Worm (Caenorhabditis elegans) whole organism, late embryonic: ENCODE results near the gene msp-152.
"Not testable (repeated sequence)": the region's sequence is repeated elsewhere in the genome, so short reads cannot be mapped to it uniquely, and the experiment has no call there.

Experiments used
- C08G9.2 ChIP-seq: sonication (generic microtip); optimal IDR thresholded peaks from 2 replicates; lab custom pipeline; 2016; ENCODE audit warnings: mild to moderate bottlenecking, missing genetic modification characterization, moderate library complexity, missing compliant biosample characterization
- C38D4.7 ChIP-seq: fragments of 200-800 bp; sonication (Bioruptor generic); optimal IDR thresholded peaks from 2 replicates; lab custom pipeline; 2018; ENCODE audit warnings: mild to moderate bottlenecking, missing genetic modification characterization, moderate library complexity, missing compliant biosample characterization
- F13H6.1 ChIP-seq: sonication (generic microtip); optimal IDR thresholded peaks from 2 replicates; lab custom pipeline; 2016; ENCODE audit warnings: missing genetic modification characterization, missing compliant biosample characterization
- K02D7.2 ChIP-seq: sonication (generic microtip); optimal IDR thresholded peaks from 2 replicates; lab custom pipeline; 2017; ENCODE audit warnings: mild to moderate bottlenecking, missing genetic modification characterization, missing compliant biosample characterization
- K09A11.1 ChIP-seq: sonication (generic microtip); optimal IDR thresholded peaks from 2 replicates; lab custom pipeline; 2017; ENCODE audit warnings: antibody characterized with exemption, mild to moderate bottlenecking, missing genetic modification characterization, missing compliant biosample characterization; ENCODE audit not compliant: insufficient read depth
- T23F11.4 ChIP-seq: fragments of 200-800 bp; sonication (Bioruptor generic); optimal IDR thresholded peaks from 2 replicates; lab custom pipeline; 2018; ENCODE audit warnings: mild to moderate bottlenecking, missing genetic modification characterization, missing compliant biosample characterization
- ahr-1 ChIP-seq: sonication (generic microtip); optimal IDR thresholded peaks from 2 replicates; lab custom pipeline; 2016; ENCODE audit warnings: missing genetic modification characterization, missing compliant biosample characterization
- ceh-18 ChIP-seq: sonication (generic microtip); optimal IDR thresholded peaks from 2 replicates; lab custom pipeline; 2016; ENCODE audit warnings: missing genetic modification characterization, missing compliant biosample characterization
- ceh-30 ChIP-seq: fragments of 150-350 bp; optimal IDR thresholded peaks from 2 replicates; lab custom pipeline; 2014; ENCODE audit warnings: missing biosample characterization, missing genetic modification characterization
- ceh-31 ChIP-seq: sonication (generic microtip); optimal IDR thresholded peaks from 2 replicates; lab custom pipeline; 2016; ENCODE audit warnings: missing genetic modification characterization, missing compliant biosample characterization
- ceh-34 ChIP-seq: sonication (generic microtip); optimal IDR thresholded peaks from 2 replicates; lab custom pipeline; 2016; ENCODE audit warnings: mild to moderate bottlenecking, missing genetic modification characterization, missing compliant biosample characterization
- ceh-45 ChIP-seq: fragments of 200-800 bp; sonication (Bioruptor generic); IDR thresholded peaks from 2 replicates; pipeline ENCODE4 v1.3.6; 2022; ENCODE audit warnings: missing genetic modification reagents, missing genetic modification characterization, missing compliant biosample characterization
- ceh-48 ChIP-seq: sonication (generic microtip); optimal IDR thresholded peaks from 2 replicates; lab custom pipeline; 2016; ENCODE audit warnings: missing genetic modification characterization, inconsistent platforms, missing compliant biosample characterization
- elt-2 ChIP-seq: sonication (generic microtip); optimal IDR thresholded peaks from 2 replicates; lab custom pipeline; 2016; ENCODE audit warnings: missing genetic modification reagents, missing genetic modification characterization, missing compliant biosample characterization
- elt-4 ChIP-seq: sonication (generic microtip); optimal IDR thresholded peaks from 2 replicates; lab custom pipeline; 2016; ENCODE audit warnings: missing genetic modification characterization, missing compliant biosample characterization
- ets-4 ChIP-seq: sonication (generic microtip); optimal IDR thresholded peaks from 2 replicates; lab custom pipeline; 2016; ENCODE audit warnings: missing genetic modification characterization, missing compliant biosample characterization
- eyg-1 ChIP-seq: sonication (generic microtip); optimal IDR thresholded peaks from 2 replicates; lab custom pipeline; 2016; ENCODE audit warnings: missing genotype, missing genetic modification characterization, missing compliant biosample characterization
- fax-1 ChIP-seq: sonication (generic microtip); optimal IDR thresholded peaks from 2 replicates; lab custom pipeline; 2016; ENCODE audit warnings: missing genotype, missing genetic modification characterization, missing compliant biosample characterization
- gmeb-2 ChIP-seq: sonication (generic microtip); optimal IDR thresholded peaks from 2 replicates; lab custom pipeline; 2016; ENCODE audit warnings: missing genetic modification characterization, inconsistent platforms, missing compliant biosample characterization
- hlh-13 ChIP-seq: fragments of 200-800 bp; sonication (Bioruptor generic); optimal IDR thresholded peaks from 2 replicates; lab custom pipeline; 2018; ENCODE audit warnings: mild to moderate bottlenecking, missing genetic modification characterization, missing compliant biosample characterization
- hlh-8 ChIP-seq: sonication (generic microtip); optimal IDR thresholded peaks from 2 replicates; lab custom pipeline; 2016; ENCODE audit warnings: missing genotype, missing genetic modification characterization, missing compliant biosample characterization
- madf-2 ChIP-seq: sonication (generic microtip); optimal IDR thresholded peaks from 2 replicates; lab custom pipeline; 2017; ENCODE audit warnings: missing genetic modification characterization, missing compliant biosample characterization
- mec-3 ChIP-seq: sonication (generic microtip); optimal IDR thresholded peaks from 2 replicates; lab custom pipeline; 2016; ENCODE audit warnings: borderline replicate concordance, missing genetic modification characterization, missing compliant biosample characterization
- npax-4 ChIP-seq: sonication (generic microtip); optimal IDR thresholded peaks from 2 replicates; lab custom pipeline; 2016; ENCODE audit warnings: missing genetic modification characterization, missing compliant biosample characterization
- odd-2 ChIP-seq: sonication (generic microtip); optimal IDR thresholded peaks from 2 replicates; lab custom pipeline; 2017; ENCODE audit warnings: antibody characterized with exemption, mild to moderate bottlenecking, missing genetic modification characterization, missing compliant biosample characterization
- pat-9 ChIP-seq: fragments of 200-800 bp; sonication (Bioruptor generic); optimal IDR thresholded peaks from 2 replicates; lab custom pipeline; 2018; ENCODE audit warnings: mild to moderate bottlenecking, missing genetic modification characterization, moderate library complexity, missing compliant biosample characterization
- pax-1 ChIP-seq: fragments of 150-350 bp; optimal IDR thresholded peaks from 2 replicates; lab custom pipeline; 2014; ENCODE audit warnings: missing biosample characterization, missing genetic modification characterization
- pha-4 ChIP-seq: fragments of 150-350 bp; optimal IDR thresholded peaks from 2 replicates; lab custom pipeline; 2018; ENCODE audit warnings: missing biosample characterization, missing genetic modification reagents, missing genetic modification characterization
- pqm-1 ChIP-seq: sonication (generic microtip); optimal IDR thresholded peaks from 2 replicates; lab custom pipeline; 2016; ENCODE audit warnings: missing genetic modification characterization, missing compliant biosample characterization
- pros-1 ChIP-seq: fragments of 150-350 bp; optimal IDR thresholded peaks from 2 replicates; lab custom pipeline; 2014; ENCODE audit warnings: missing biosample characterization, missing genetic modification reagents, missing genetic modification characterization
- rnt-1 ChIP-seq: sonication (generic microtip); optimal IDR thresholded peaks from 2 replicates; lab custom pipeline; 2016; ENCODE audit warnings: missing genetic modification characterization, missing compliant biosample characterization
- sox-2 ChIP-seq: fragments of 200-800 bp; sonication (Bioruptor generic); IDR thresholded peaks from 2 replicates; pipeline ENCODE4 v1.3.6; 2022; ENCODE audit warnings: missing genetic modification reagents, missing genetic modification characterization, missing compliant biosample characterization
- sox-4 ChIP-seq: sonication (generic microtip); optimal IDR thresholded peaks from 2 replicates; lab custom pipeline; 2017; ENCODE audit warnings: mild to moderate bottlenecking, missing genetic modification characterization, inconsistent platforms, missing compliant biosample characterization
- syd-9 ChIP-seq: sonication (generic microtip); optimal IDR thresholded peaks from 2 replicates; lab custom pipeline; 2016; ENCODE audit warnings: mild to moderate bottlenecking, missing genetic modification characterization, moderate library complexity, missing compliant biosample characterization
- unc-3 ChIP-seq, 2 experiments: fragments of 200-800 bp in 1 of 2; sonication (Bioruptor generic) in 1 of 2; sonication (generic microtip) in 1 of 2; conservative IDR thresholded peaks in 1 of 2; optimal IDR thresholded peaks in 1 of 2; 2 replicates each; pipeline versions ENCODE4 v1.3.6 to Lab custom; 2016 to 2022; ENCODE audit warnings: missing compliant biosample characterization in 2 of 2, missing genetic modification characterization in 2 of 2, missing genetic modification reagents in 1 of 2
- unc-55 ChIP-seq: sonication (generic microtip); optimal IDR thresholded peaks from 2 replicates; lab custom pipeline; 2017; ENCODE audit warnings: missing biosample characterization, missing genetic modification reagents, missing genetic modification characterization
- unc-86 ChIP-seq: sonication (generic microtip); optimal IDR thresholded peaks from 2 replicates; lab custom pipeline; 2016; ENCODE audit warnings: missing genetic modification characterization, missing compliant biosample characterization

The msp-152 gene

ce11 chrII:4916462-4916861 is 16.4 kb upstream of the msp-152 start, which contains the start of gene msp-31:
Gene msp-31, minus strand, starts transcription at chrII:4916562.
- not testable (repeated sequence) for TF ChIP-seq eyg-1, odd-2, ceh-31 (tag; lab: Kevin White, UChicago)

- TF ChIP-seq rnt-1 (tag; lab: Kevin White, UChicago) = no peak
- TF ChIP-seq madf-2 (tag; lab: Kevin White, UChicago) = no peak
- no peak for TF ChIP-seq pros-1 (tag; lab: Kevin White, UChicago)
- TF ChIP-seq unc-55 = no peak
- no peak for TF ChIP-seq odd-2 (tag; lab: Kevin White, UChicago)
- TF ChIP-seq ahr-1 (tag; lab: Kevin White, UChicago) = no peak
- no peak for TF ChIP-seq fax-1 (tag; lab: Kevin White, UChicago)
- no peak for TF ChIP-seq gmeb-2 (tag; lab: Kevin White, UChicago)
- TF ChIP-seq C38D4.7 (GFP tag; lab: Kevin White, UChicago) = no peak
- TF ChIP-seq pax-1 (tag; lab: Kevin White, UChicago) = no peak
- no peak for TF ChIP-seq elt-2 (tag; lab: Kevin White, UChicago)
- TF ChIP-seq pqm-1 (tag; lab: Kevin White, UChicago) = no peak
Measured at ce11 chrII:4918501-4919021, 14.3 kb upstream of the msp-152 start.

- TF ChIP-seq pat-9 (tag; lab: Kevin White, UChicago) = no peak
- TF ChIP-seq elt-2 (tag; lab: Kevin White, UChicago) = peak; percentile 83
Measured at ce11 chrII:4920608-4921007, 12.2 kb upstream of the msp-152 start.

- TF ChIP-seq odd-2 (tag; lab: Kevin White, UChicago) = no peak
- no peak for TF ChIP-seq sox-2
- no peak for TF ChIP-seq pros-1 (tag; lab: Kevin White, UChicago)
- no peak for TF ChIP-seq T23F11.4 (GFP tag; lab: Kevin White, UChicago)
- TF ChIP-seq ceh-30 (tag; lab: Kevin White, UChicago) = no peak
- TF ChIP-seq pha-4 (tag; lab: Kevin White, UChicago) = no peak
- TF ChIP-seq hlh-13 (GFP tag; lab: Kevin White, UChicago) = no peak
- no peak for TF ChIP-seq mec-3 (tag; lab: Kevin White, UChicago)
- TF ChIP-seq unc-86 = no peak
- no peak for TF ChIP-seq unc-3 (GFP tag; conservative IDR thresholded peaks at IDR 0.05; lab: Robert Waterston, UW)
- TF ChIP-seq unc-3 (tag; optimal IDR thresholded peaks at IDR 0.05; lab: Kevin White, UChicago) = no peak
- no peak for TF ChIP-seq elt-4 (tag; lab: Kevin White, UChicago)
Measured at ce11 chrII:4924729-4925128, 8.1 kb upstream of the msp-152 start.

ce11 chrII:4925198-4925764 is 7.5 kb upstream of the msp-152 start, which contains the start of gene aagr-2:
Gene aagr-2, minus strand, starts transcription at chrII:4925248.
- TF ChIP-seq K02D7.2 (tag; lab: Kevin White, UChicago) = no peak
- no peak for TF ChIP-seq ceh-34 (tag; lab: Kevin White, UChicago)
- TF ChIP-seq gmeb-2 (tag; lab: Kevin White, UChicago) = no peak
- TF ChIP-seq elt-2 (tag; lab: Kevin White, UChicago) = peak; percentile 99

- no peak for TF ChIP-seq ceh-45
- TF ChIP-seq hlh-8 = no peak
- TF ChIP-seq pros-1 (tag; lab: Kevin White, UChicago) = no peak
- TF ChIP-seq K09A11.1 (tag; lab: Kevin White, UChicago) = no peak
- no peak for TF ChIP-seq syd-9 (tag; lab: Kevin White, UChicago)
- no peak for TF ChIP-seq elt-4 (tag; lab: Kevin White, UChicago)
- no peak for TF ChIP-seq ets-4
- TF ChIP-seq F13H6.1 (tag; lab: Kevin White, UChicago) = no peak
- TF ChIP-seq ceh-30 (tag; lab: Kevin White, UChicago) = no peak
- no peak for TF ChIP-seq C08G9.2 (tag; lab: Kevin White, UChicago)
- no peak for TF ChIP-seq ceh-48 (tag; lab: Kevin White, UChicago)
- TF ChIP-seq rnt-1 (tag; lab: Kevin White, UChicago) = no peak
- no peak for TF ChIP-seq K02D7.2 (tag; lab: Kevin White, UChicago)
- TF ChIP-seq npax-4 (tag; lab: Kevin White, UChicago) = no peak
- TF ChIP-seq odd-2 (tag; lab: Kevin White, UChicago) = no peak
- TF ChIP-seq ceh-18 (tag; lab: Kevin White, UChicago) = no peak
- no peak for TF ChIP-seq sox-4 (tag; lab: Kevin White, UChicago)
- TF ChIP-seq ceh-34 (tag; lab: Kevin White, UChicago) = no peak
Measured at ce11 chrII:4931286-4931685, 1.5 kb upstream of the msp-152 start.
